Worm (Caenorhabditis elegans): Measurements from ENCODE around the gene T25B6.5.

DNA sequence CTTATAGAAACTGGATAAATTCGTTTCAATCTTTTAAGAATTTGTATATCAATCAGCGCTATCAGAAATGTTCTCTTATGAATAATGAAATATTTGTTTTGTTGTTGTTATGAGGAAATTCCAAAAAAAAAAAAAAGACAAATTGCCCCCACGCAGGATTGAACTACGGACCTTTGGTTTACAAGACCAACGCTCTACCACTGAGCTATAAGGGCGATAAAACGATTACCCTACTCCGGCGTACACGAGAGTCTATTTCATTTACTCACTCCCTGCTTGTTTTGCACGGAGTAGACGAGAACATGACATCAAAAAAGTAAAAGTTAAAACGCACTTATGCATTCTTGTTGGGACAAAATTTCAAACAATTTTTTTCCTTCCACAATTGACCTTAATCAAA lies 2.7 kb upstream of the T25B6.5 start:
- TF ChIP-seq W03F9.2 (tag; optimal IDR thresholded peaks at IDR 0.05) (no peak), him-1 (tag; optimal IDR thresholded peaks at IDR 0.05) (peak; percentile 38)

Data from whole organism, L4/young adult.